Worm (Caenorhabditis elegans) whole organism, young adult: ENCODE measurements around the gene ubc-19.

Experiments
- B0035.1 ChIP-seq: sonication (generic microtip); optimal IDR thresholded peaks from 2 replicates; lab custom pipeline; 2016; ENCODE audit warnings: missing genetic modification characterization, mild to moderate bottlenecking, missing compliant biosample characterization, missing genotype, missing genetic modification reagents
- C17E4.6 ChIP-seq: fragments of 200-800 bp; sonication (Bioruptor generic); IDR thresholded peaks from 2 replicates; pipeline ENCODE4 v1.3.6; 2022; ENCODE audit warnings: missing genetic modification reagents, missing genetic modification characterization, missing compliant biosample characterization
- D2030.7 ChIP-seq: fragments of 200-800 bp; sonication (Bioruptor generic); IDR thresholded peaks from 2 replicates; pipeline ENCODE4 v1.3.6; 2022; ENCODE audit warnings: missing genetic modification reagents, missing genetic modification characterization, missing compliant biosample characterization
- F23B12.7 ChIP-seq: sonication (generic microtip); optimal IDR thresholded peaks from 2 replicates; lab custom pipeline; 2017; ENCODE audit warnings: missing genetic modification characterization, mild to moderate bottlenecking, missing compliant biosample characterization, antibody characterized with exemption, moderate library complexity; ENCODE audit not compliant: insufficient read depth
- F37B4.10 ChIP-seq: fragments of 200-800 bp; sonication (Bioruptor generic); IDR thresholded peaks from 2 replicates; pipeline ENCODE4 v1.3.6; 2022; ENCODE audit warnings: missing genetic modification characterization, missing compliant biosample characterization
- K12H6.12 ChIP-seq: fragments of 200-800 bp; sonication (Bioruptor generic); optimal IDR thresholded peaks from 2 replicates; lab custom pipeline; 2018; ENCODE audit warnings: mild to moderate bottlenecking, missing genetic modification characterization, missing compliant biosample characterization
- T07F8.4 ChIP-seq: sonication (generic microtip); optimal IDR thresholded peaks from 2 replicates; lab custom pipeline; 2016; ENCODE audit warnings: mild to moderate bottlenecking, missing genetic modification characterization, moderate library complexity, missing compliant biosample characterization
- T26A5.8 ChIP-seq: sonication (generic microtip); optimal IDR thresholded peaks from 2 replicates; lab custom pipeline; 2016; ENCODE audit warnings: missing genetic modification characterization, missing compliant biosample characterization
- Y67H2A.10 ChIP-seq: fragments of 200-800 bp; sonication (Bioruptor generic); conservative IDR thresholded peaks from 2 replicates; pipeline ENCODE4 v1.3.6; 2022; ENCODE audit warnings: missing genetic modification reagents, missing genetic modification characterization, missing compliant biosample characterization
- Y79H2A.3 ChIP-seq: fragments of 200-800 bp; sonication (Bioruptor generic); conservative IDR thresholded peaks from 2 replicates; pipeline ENCODE4 v1.3.6; 2022; ENCODE audit warnings: missing genetic modification reagents, missing genetic modification characterization, missing compliant biosample characterization
- Y95B8A.8 ChIP-seq: fragments of 200-800 bp; sonication (Bioruptor generic); IDR thresholded peaks from 2 replicates; pipeline ENCODE4 v1.3.6; 2022; ENCODE audit warnings: missing genetic modification reagents, missing genetic modification characterization, missing compliant biosample characterization
- attf-6 ChIP-seq: fragments of 200-800 bp; sonication (Bioruptor generic); IDR thresholded peaks from 2 replicates; pipeline ENCODE4 v1.3.6; 2022; ENCODE audit warnings: missing genetic modification reagents, missing genetic modification characterization, missing compliant biosample characterization
- ceh-27 ChIP-seq: fragments of 200-800 bp; sonication (Bioruptor generic); optimal IDR thresholded peaks from 2 replicates; lab custom pipeline; 2018; ENCODE audit warnings: mild to moderate bottlenecking, missing genetic modification characterization, moderate library complexity, missing compliant biosample characterization
- ceh-40 ChIP-seq: fragments of 200-800 bp; sonication (Bioruptor generic); IDR thresholded peaks from 2 replicates; pipeline ENCODE4 v1.3.6; 2022; ENCODE audit warnings: missing genetic modification characterization, missing compliant biosample characterization
- ceh-79 ChIP-seq: sonication (generic microtip); optimal IDR thresholded peaks from 2 replicates; lab custom pipeline; 2017; ENCODE audit warnings: mild to moderate bottlenecking, missing genetic modification characterization, missing compliant biosample characterization
- chd-7 ChIP-seq: sonication (generic microtip); optimal IDR thresholded peaks from 2 replicates; lab custom pipeline; 2016; ENCODE audit warnings: mild to moderate bottlenecking, missing genetic modification characterization, moderate library complexity, missing compliant biosample characterization
- egl-18 ChIP-seq: fragments of 200-800 bp; sonication (Bioruptor generic); IDR thresholded peaks from 2 replicates; pipeline ENCODE4 v1.3.6; 2022; ENCODE audit warnings: missing genetic modification reagents, missing genetic modification characterization, missing compliant biosample characterization
- him-1 ChIP-seq: sonication (generic microtip); optimal IDR thresholded peaks from 2 replicates; lab custom pipeline; 2016; ENCODE audit warnings: missing genotype, missing genetic modification reagents, missing genetic modification characterization, missing compliant biosample characterization
- hlh-26 ChIP-seq: fragments of 200-800 bp; sonication (Bioruptor generic); conservative IDR thresholded peaks from 2 replicates; pipeline ENCODE4 v1.3.6; 2022; ENCODE audit warnings: missing genetic modification reagents, missing genetic modification characterization, missing compliant biosample characterization
- hmg-20 ChIP-seq: fragments of 200-800 bp; sonication (Bioruptor generic); IDR thresholded peaks from 2 replicates; pipeline ENCODE4 v1.3.6; 2022; ENCODE audit warnings: missing genetic modification reagents, missing genetic modification characterization, missing compliant biosample characterization
- hrde-1 ChIP-seq: sonication (generic microtip); optimal IDR thresholded peaks from 2 replicates; lab custom pipeline; 2016; ENCODE audit warnings: missing genetic modification characterization, mild to moderate bottlenecking, missing compliant biosample characterization, moderate library complexity, missing genotype, missing genetic modification reagents, borderline replicate concordance
- lag-1 ChIP-seq: fragments of 200-800 bp; sonication (Bioruptor generic); IDR thresholded peaks from 2 replicates; pipeline ENCODE4 v1.3.6; 2022; ENCODE audit warnings: missing genetic modification reagents, missing genetic modification characterization, missing compliant biosample characterization
- madf-10 ChIP-seq: sonication (generic microtip); optimal IDR thresholded peaks from 2 replicates; lab custom pipeline; 2016; ENCODE audit warnings: mild to moderate bottlenecking, missing genetic modification characterization, missing compliant biosample characterization
- madf-3 ChIP-seq: fragments of 200-800 bp; sonication (Bioruptor generic); IDR thresholded peaks from 2 replicates; pipeline ENCODE4 v1.3.6; 2022; ENCODE audit warnings: missing genetic modification reagents, missing genetic modification characterization, missing compliant biosample characterization
- madf-8 ChIP-seq: fragments of 200-800 bp; sonication (Bioruptor generic); conservative IDR thresholded peaks from 2 replicates; pipeline ENCODE4 v1.3.6; 2022; ENCODE audit warnings: missing genetic modification reagents, missing genetic modification characterization, missing compliant biosample characterization
- repo-1 ChIP-seq: sonication (generic microtip); optimal IDR thresholded peaks from 2 replicates; lab custom pipeline; 2017; ENCODE audit warnings: mild to moderate bottlenecking, missing genetic modification characterization, missing compliant biosample characterization
- sea-2 ChIP-seq: fragments of 200-800 bp; sonication (Bioruptor generic); IDR thresholded peaks from 2 replicates; pipeline ENCODE4 v1.3.6; 2022; ENCODE audit warnings: missing genetic modification characterization, missing compliant biosample characterization
- snpc-3.4 ChIP-seq: sonication (generic microtip); optimal IDR thresholded peaks from 2 replicates; lab custom pipeline; 2017; ENCODE audit warnings: missing genetic modification characterization, mild to moderate bottlenecking, missing compliant biosample characterization, antibody characterized with exemption, moderate library complexity, missing genotype, missing genetic modification reagents
- sptf-2 ChIP-seq: fragments of 200-800 bp; sonication (Bioruptor generic); optimal IDR thresholded peaks from 2 replicates; lab custom pipeline; 2018; ENCODE audit warnings: mild to moderate bottlenecking, missing genetic modification characterization, missing compliant biosample characterization
- unc-62 ChIP-seq: fragments of 150-350 bp; optimal IDR thresholded peaks from 2 replicates; lab custom pipeline; 2014; ENCODE audit warnings: missing biosample characterization, missing genetic modification reagents, missing genetic modification characterization
- xnd-1 ChIP-seq: sonication (generic microtip); optimal IDR thresholded peaks from 2 replicates; lab custom pipeline; 2016; ENCODE audit warnings: missing genotype, missing genetic modification reagents, missing genetic modification characterization, missing compliant biosample characterization
- ztf-18 ChIP-seq: sonication (generic microtip); optimal IDR thresholded peaks from 2 replicates; lab custom pipeline; 2016; ENCODE audit warnings: missing genotype, mild to moderate bottlenecking, missing genetic modification characterization, missing compliant biosample characterization
- ztf-28 ChIP-seq: fragments of 200-800 bp; sonication (Bioruptor generic); IDR thresholded peaks from 2 replicates; pipeline ENCODE4 v1.3.6; 2022; ENCODE audit warnings: missing genetic modification reagents, missing genetic modification characterization, missing compliant biosample characterization

ubc-19 gene

ce11 chrV:18670017-18670416, 19.5 kb downstream of the ubc-19 start, which contains the start of gene Y69H2.10:
TSS of gene Y69H2.10 (plus strand) at chrV:18670317.
- no peak for TF ChIP-seq chd-7 (tag; lab: Kevin White, UChicago)
- TF ChIP-seq madf-10 (tag; lab: Kevin White, UChicago), result no peak
- no peak for TF ChIP-seq him-1 (tag; lab: Kevin White, UChicago)
- no peak for TF ChIP-seq T07F8.4 (tag; lab: Kevin White, UChicago)
- TF ChIP-seq Y67H2A.10 (GFP tag; lab: Robert Waterston, UW), result no peak
- no peak for TF ChIP-seq sea-2 (GFP tag; lab: Robert Waterston, UW)
- no peak for TF ChIP-seq hlh-26 (GFP tag; lab: Robert Waterston, UW)

- TF ChIP-seq Y67H2A.10 (GFP tag; lab: Robert Waterston, UW) (no peak), C17E4.6 (GFP tag; lab: Robert Waterston, UW) (no peak), lag-1 (GFP tag; lab: Robert Waterston, UW) (no peak), K12H6.12 (tag; lab: Kevin White, UChicago) (no peak), ztf-18 (tag; lab: Kevin White, UChicago) (no peak), unc-62 (GFP tag; lab: Kevin White, UChicago) (no peak), madf-3 (GFP tag; lab: Robert Waterston, UW) (no peak)
- TF ChIP-seq, all 124 proteins: peak for 0
These were observed 22.4 kb downstream of the ubc-19 start for ce11 chrV:18667179-18667578.

ce11 chrV:18664026-18664425, 25.5 kb downstream of the ubc-19 start, which contains the start of gene Y69H2.3:
TSS of gene Y69H2.3 (minus strand) at chrV:18664126.
- TF ChIP-seq ceh-79, result no peak
- TF ChIP-seq Y95B8A.8 (GFP tag; lab: Robert Waterston, UW), result no peak
- TF ChIP-seq snpc-3.4 (tag; lab: Kevin White, UChicago), result no peak
- no peak for TF ChIP-seq F37B4.10 (GFP tag; lab: Robert Waterston, UW)
- no peak for TF ChIP-seq attf-6 (GFP tag; lab: Robert Waterston, UW)
- TF ChIP-seq madf-8, result no peak
- no peak for TF ChIP-seq ztf-28 (GFP tag; lab: Robert Waterston, UW)
- no peak for TF ChIP-seq F23B12.7 (tag; lab: Kevin White, UChicago)
- no peak for TF ChIP-seq hrde-1 (tag; lab: Kevin White, UChicago)
- TF ChIP-seq, all 124 proteins: peak for 0

ce11 chrV:18662333-18662732, 27.2 kb downstream of the ubc-19 start:
- TF ChIP-seq D2030.7 (GFP tag; lab: Robert Waterston, UW) (no peak), Y79H2A.3 (GFP tag; lab: Robert Waterston, UW) (no peak), ceh-40 (no peak), ceh-27 (no peak), B0035.1 (tag; lab: Kevin White, UChicago) (no peak), hmg-20 (GFP tag; lab: Robert Waterston, UW) (no peak), ceh-79 (no peak), F37B4.10 (GFP tag; lab: Robert Waterston, UW) (no peak), madf-8 (no peak), repo-1 (tag; lab: Kevin White, UChicago) (no peak), attf-6 (GFP tag; lab: Robert Waterston, UW) (no peak), T26A5.8 (tag; lab: Kevin White, UChicago) (no peak), lag-1 (GFP tag; lab: Robert Waterston, UW) (no peak), sptf-2 (GFP tag; lab: Kevin White, UChicago) (no peak), xnd-1 (tag; lab: Kevin White, UChicago) (no peak), Y95B8A.8 (GFP tag; lab: Robert Waterston, UW) (no peak), egl-18 (GFP tag; lab: Robert Waterston, UW) (no peak), chd-7 (tag; lab: Kevin White, UChicago) (no peak)
